Fruit fly (Drosophila melanogaster): Measurements from ENCODE around the gene Eig71Eh.

- TF ChIP-seq org-1 (GFP tag; optimal IDR thresholded peaks at IDR 0.05) (no peak), sqz (GFP tag; optimal IDR thresholded peaks at IDR 0.05) (no peak), corto (GFP tag; optimal IDR thresholded peaks at IDR 0.05) (no peak), Lpt (GFP tag; optimal IDR thresholded peaks at IDR 0.05) (no peak), sc (optimal IDR thresholded peaks at IDR 0.05) (no peak), sc (GFP tag; optimal IDR thresholded peaks at IDR 0.05) (no peak)
Observed at dm6 chr3L:15616490-15616889, 42.8 kb downstream of the Eig71Eh start.

All from whole organism, embryonic.